In genomic region chr3L:16463846-16464245, dm6 we compare ENCODE assay signal across 2 fruit fly cellular contexts.
TF ChIP-seq lines count a peak whose summit lies in the region.

No protein-coding gene starts in this region.

TF ChIP-seq in whole organism, embryonic, 481 proteins besides CTCF, POLR2A, EP300 and RAD21 (continued from another document):
- TF ChIP-seq CG18262 (tag; optimal IDR thresholded peaks at IDR 0.05; lab: Kevin White, UChicago) (peak; percentile 32), dmrt99B (tag; optimal IDR thresholded peaks at IDR 0.05; lab: Kevin White, UChicago) (peak; percentile 2), Sox100B (GFP tag; optimal IDR thresholded peaks at IDR 0.05; lab: Kevin White, UChicago) (peak; percentile 27), bsh (GFP tag; optimal IDR thresholded peaks at IDR 0.05; lab: Kevin White, UChicago) (peak in 1 of 2 experiments; percentile 51), yki (optimal IDR thresholded peaks at IDR 0.05; lab: Kevin White, UChicago) (no peak), CkIIα-i1 (GFP tag; IDR thresholded peaks at IDR 0.05; lab: Robert Waterston, UW) (no peak), Oli (tag; optimal IDR thresholded peaks at IDR 0.05; lab: Kevin White, UChicago) (peak; percentile 18), sr (GFP tag; IDR thresholded peaks at IDR 0.05; lab: Robert Waterston, UW) (no peak), Drgx (GFP tag; IDR thresholded peaks at IDR 0.05; lab: Robert Waterston, UW) (0 out of 2 replicates have a peak, but pooled peaks have one; percentile 21), CG8478 (optimal IDR thresholded peaks at IDR 0.05; lab: Kevin White, UChicago) (no peak), CG17359 (tag; optimal IDR thresholded peaks at IDR 0.05; lab: Kevin White, UChicago) (peak; percentile 23), D (optimal IDR thresholded peaks at IDR 0.05; lab: Kevin White, UChicago) (no peak), D (GFP tag; optimal IDR thresholded peaks at IDR 0.05; lab: Kevin White, UChicago) (peak; percentile 6), mld (GFP tag; IDR thresholded peaks at IDR 0.05; lab: Robert Waterston, UW; ENCODE audit: partially characterized antibody) (no peak), CG2712 (tag; optimal IDR thresholded peaks at IDR 0.05; lab: Kevin White, UChicago) (peak; percentile 23), CG12071 (GFP tag; optimal IDR thresholded peaks at IDR 0.05; lab: Kevin White, UChicago) (no peak), CG4360 (GFP tag; IDR thresholded peaks at IDR 0.05; lab: Robert Waterston, UW) (no peak)

TF ChIP-seq in whole organism, prepupa, 60 proteins besides CTCF, POLR2A, EP300 and RAD21 (continued from another document):
- TF ChIP-seq CG11294 (GFP tag; IDR thresholded peaks at IDR 0.05; lab: Robert Waterston, UW) (no peak), CG8119 (GFP tag; IDR thresholded peaks at IDR 0.05; lab: Robert Waterston, UW) (peak; percentile 58), cyc (GFP tag; optimal IDR thresholded peaks at IDR 0.05; lab: Kevin White, UChicago) (no peak), CG11762 (GFP tag; optimal IDR thresholded peaks at IDR 0.05; lab: Kevin White, UChicago; ENCODE audit: insufficient read depth) (no peak), Eip93F (GFP tag; optimal IDR thresholded peaks at IDR 0.05; lab: Kevin White, UChicago) (no peak), Sox14 (GFP tag; optimal IDR thresholded peaks at IDR 0.05; lab: Kevin White, UChicago) (no peak), Met (GFP tag; optimal IDR thresholded peaks at IDR 0.05; lab: Kevin White, UChicago) (no peak), CG1621 (tag; optimal IDR thresholded peaks at IDR 0.05; lab: Kevin White, UChicago) (no peak), CG34406 (GFP tag; optimal IDR thresholded peaks at IDR 0.05; lab: Kevin White, UChicago) (peak; percentile 54), Hr39 (GFP tag; optimal IDR thresholded peaks at IDR 0.05; lab: Kevin White, UChicago) (no peak), Hr4 (GFP tag; optimal IDR thresholded peaks at IDR 0.05; lab: Kevin White, UChicago) (peak; percentile 62), Eip75B (GFP tag; optimal IDR thresholded peaks at IDR 0.05; lab: Kevin White, UChicago) (no peak), fd59A (GFP tag; optimal IDR thresholded peaks at IDR 0.05; lab: Kevin White, UChicago) (no peak), CG10631 (GFP tag; optimal IDR thresholded peaks at IDR 0.05; lab: Kevin White, UChicago) (peak; percentile 53), Eip78C (GFP tag; lab: Kevin White, UChicago) (peak; percentile 80), Gug (GFP tag; IDR thresholded peaks at IDR 0.05; lab: Robert Waterston, UW) (0 out of 2 replicates have a peak, but pooled peaks have one; percentile 18), dsx (GFP tag; optimal IDR thresholded peaks at IDR 0.05; lab: Kevin White, UChicago; ENCODE audit: poor library complexity, severe bottlenecking) (peak; percentile 37), Smox (GFP tag; optimal IDR thresholded peaks at IDR 0.05; lab: Kevin White, UChicago) (no peak), spab (GFP tag; optimal IDR thresholded peaks at IDR 0.05; lab: Kevin White, UChicago) (peak; percentile 11), CG3919 (GFP tag; optimal IDR thresholded peaks at IDR 0.05; lab: Kevin White, UChicago) (peak; percentile 63), fd85E (GFP tag; optimal IDR thresholded peaks at IDR 0.05; lab: Kevin White, UChicago) (no peak), CG9139 (GFP tag; optimal IDR thresholded peaks at IDR 0.05; lab: Kevin White, UChicago) (peak; percentile 35), topi (GFP tag; optimal IDR thresholded peaks at IDR 0.05; lab: Kevin White, UChicago) (no peak), Sox15 (GFP tag; optimal IDR thresholded peaks at IDR 0.05; lab: Kevin White, UChicago) (no peak), vri (GFP tag; optimal IDR thresholded peaks at IDR 0.05; lab: Kevin White, UChicago) (no peak), CG4318 (GFP tag; optimal IDR thresholded peaks at IDR 0.05; lab: Kevin White, UChicago) (peak; percentile 72), CG6854 (GFP tag; optimal IDR thresholded peaks at IDR 0.05; lab: Kevin White, UChicago) (no peak)
TF ChIP-seq in whole organism, prepupa: peak in this region for 32.
